Fruit fly (Drosophila melanogaster) whole organism, prepupa: ENCODE data around the gene Nepl5.
A peak's percentile ranks its signal among the peaks of the same experiment; 100 is the strongest.

Experiments
- Blimp-1 ChIP-seq: fragments of 200-800 bp; sonication (Bioruptor generic); optimal IDR thresholded peaks from 3 replicates; lab custom pipeline; 2017; ENCODE audit warnings: missing biosample characterization, missing genetic modification characterization, mild to moderate bottlenecking, moderate library complexity, missing genetic modification reagents
- CG10631 ChIP-seq: fragments of 200-800 bp; sonication (Bioruptor generic); optimal IDR thresholded peaks from 2 replicates; lab custom pipeline; 2016; ENCODE audit warnings: missing biosample characterization, missing genetic modification characterization
- CG10669 ChIP-seq: fragments of 200-800 bp; sonication (Bioruptor generic); optimal IDR thresholded peaks from 3 replicates; lab custom pipeline; 2018; ENCODE audit warnings: missing biosample characterization, mild to moderate bottlenecking, missing genetic modification characterization, moderate library complexity
- CG11762 ChIP-seq: fragments of 200-800 bp; sonication (Bioruptor generic); optimal IDR thresholded peaks from 3 replicates; lab custom pipeline; 2016; ENCODE audit warnings: missing biosample characterization, missing genetic modification characterization; ENCODE audit not compliant: insufficient read depth
- CG11902 ChIP-seq: fragments of 200-800 bp; sonication (Bioruptor generic); optimal IDR thresholded peaks from 3 replicates; lab custom pipeline; 2016; ENCODE audit warnings: missing biosample characterization, missing genetic modification characterization
- CG3032 ChIP-seq: fragments of 200-800 bp; optimal IDR thresholded peaks from 2 replicates; lab custom pipeline; 2019; ENCODE audit warnings: missing biosample characterization, mild to moderate bottlenecking, missing genetic modification characterization, moderate library complexity
- CG31627 ChIP-seq: fragments of 200-800 bp; sonication (Bioruptor generic); optimal IDR thresholded peaks from 3 replicates; lab custom pipeline; 2016; ENCODE audit warnings: missing biosample characterization, missing genetic modification characterization
- CG32006 ChIP-seq: fragments of 200-800 bp; sonication (Bioruptor generic); optimal IDR thresholded peaks from 3 replicates; lab custom pipeline; 2017; ENCODE audit warnings: missing biosample characterization, mild to moderate bottlenecking, missing genetic modification characterization
- CG3919 ChIP-seq: fragments of 200-800 bp; sonication (Bioruptor generic); optimal IDR thresholded peaks from 3 replicates; lab custom pipeline; 2016; ENCODE audit warnings: missing biosample characterization, missing genetic modification characterization
- CG6163 ChIP-seq: fragments of 200-800 bp; sonication (Bioruptor generic); IDR thresholded peaks from 3 replicates; pipeline ENCODE4 v1.3.6; 2022; ENCODE audit warnings: missing biosample characterization, missing genetic modification characterization
- CG6792 ChIP-seq: fragments of 200-800 bp; sonication (Bioruptor generic); optimal IDR thresholded peaks from 3 replicates; lab custom pipeline; 2016; ENCODE audit warnings: missing biosample characterization, missing genetic modification characterization
- CG6808 ChIP-seq: fragments of 200-800 bp; sonication (Bioruptor generic); optimal IDR thresholded peaks from 3 replicates; lab custom pipeline; 2017; ENCODE audit warnings: missing biosample characterization, missing genetic modification characterization, mild to moderate bottlenecking, moderate library complexity, missing genetic modification reagents
- CG8632 ChIP-seq: fragments of 200-800 bp; sonication (Bioruptor generic); optimal IDR thresholded peaks from 3 replicates; lab custom pipeline; 2016; ENCODE audit warnings: missing biosample characterization, missing genetic modification characterization
- CG9139 ChIP-seq: fragments of 200-800 bp; sonication (Bioruptor generic); optimal IDR thresholded peaks from 3 replicates; lab custom pipeline; 2017; ENCODE audit warnings: missing biosample characterization, mild to moderate bottlenecking, missing genetic modification characterization
- Eip75B ChIP-seq: fragments of 200-800 bp; sonication (Bioruptor generic); optimal IDR thresholded peaks from 3 replicates; lab custom pipeline; 2016; ENCODE audit warnings: missing biosample characterization, missing genetic modification characterization
- Eip78C ChIP-seq: fragments of 200-800 bp; sonication (Bioruptor generic); peaks from one replicate; lab custom pipeline; 2016; ENCODE audit warnings: missing biosample characterization, missing genetic modification characterization
- Eip93F ChIP-seq: fragments of 200-800 bp; sonication (Bioruptor generic); optimal IDR thresholded peaks from 2 replicates; lab custom pipeline; 2016; ENCODE audit warnings: missing biosample characterization, mild to moderate bottlenecking, missing genetic modification characterization
- Ets21C ChIP-seq: fragments of 200-800 bp; sonication (Bioruptor generic); optimal IDR thresholded peaks from 3 replicates; lab custom pipeline; 2016; ENCODE audit warnings: missing biosample characterization, missing genetic modification characterization
- Gug ChIP-seq: fragments of 200-800 bp; sonication (Bioruptor generic); IDR thresholded peaks from 2 replicates; pipeline ENCODE4 v1.3.6; 2022; ENCODE audit warnings: missing biosample characterization, missing genetic modification characterization
- Hr38 ChIP-seq: sonication (Bioruptor generic); optimal IDR thresholded peaks from 2 replicates; lab custom pipeline; 2016; ENCODE audit warnings: missing biosample characterization, missing genetic modification characterization
- Hr39 ChIP-seq: fragments of 200-800 bp; sonication (Bioruptor generic); optimal IDR thresholded peaks from 2 replicates; lab custom pipeline; 2016; ENCODE audit warnings: missing biosample characterization, missing genetic modification characterization
- Hr4 ChIP-seq: fragments of 200-800 bp; sonication (Bioruptor generic); optimal IDR thresholded peaks from 3 replicates; lab custom pipeline; 2016; ENCODE audit warnings: missing biosample characterization, missing genetic modification characterization
- Lpt ChIP-seq: fragments of 200-800 bp; sonication (Bioruptor generic); optimal IDR thresholded peaks from 3 replicates; lab custom pipeline; 2016; ENCODE audit warnings: missing biosample characterization, missing genetic modification characterization
- Met ChIP-seq: fragments of 200-800 bp; sonication (Bioruptor generic); optimal IDR thresholded peaks from 3 replicates; lab custom pipeline; 2016; ENCODE audit warnings: missing biosample characterization, missing genetic modification characterization
- OdsH ChIP-seq: fragments of 200-800 bp; sonication (Bioruptor generic); optimal IDR thresholded peaks from 3 replicates; lab custom pipeline; 2016; ENCODE audit warnings: missing biosample characterization, missing genetic modification characterization
- Sox15 ChIP-seq: fragments of 200-800 bp; sonication (Bioruptor generic); optimal IDR thresholded peaks from 3 replicates; lab custom pipeline; 2016; ENCODE audit warnings: missing biosample characterization, missing genetic modification characterization
- acj6 ChIP-seq: fragments of 200-800 bp; sonication (Bioruptor generic); optimal IDR thresholded peaks from 3 replicates; lab custom pipeline; 2016; ENCODE audit warnings: missing biosample characterization, missing genetic modification characterization
- dac ChIP-seq: fragments of 200-800 bp; sonication (Bioruptor generic); optimal IDR thresholded peaks from 2 replicates; lab custom pipeline; 2017; ENCODE audit warnings: missing biosample characterization, mild to moderate bottlenecking, missing genetic modification characterization
- dsx ChIP-seq: fragments of 200-800 bp; optimal IDR thresholded peaks from 3 replicates; lab custom pipeline; 2019; ENCODE audit warnings: missing biosample characterization, mild to moderate bottlenecking, missing genetic modification characterization, moderate library complexity; ENCODE audit not compliant: poor library complexity, severe bottlenecking
- eg ChIP-seq: fragments of 200-800 bp; sonication (Bioruptor generic); IDR thresholded peaks from 3 replicates; pipeline ENCODE4 v1.3.6; 2022; ENCODE audit warnings: missing biosample characterization, missing genetic modification characterization
- esn ChIP-seq: fragments of 200-800 bp; sonication (Bioruptor generic); optimal IDR thresholded peaks from 2 replicates; lab custom pipeline; 2016; ENCODE audit warnings: missing biosample characterization, mild to moderate bottlenecking, missing genetic modification characterization, moderate library complexity
- fd59A ChIP-seq: fragments of 200-800 bp; sonication (Bioruptor generic); optimal IDR thresholded peaks from 2 replicates; lab custom pipeline; 2017; ENCODE audit warnings: missing biosample characterization, mild to moderate bottlenecking, missing genetic modification characterization, missing genetic modification reagents
- fd85E ChIP-seq: fragments of 200-800 bp; sonication (Bioruptor generic); optimal IDR thresholded peaks from 3 replicates; lab custom pipeline; 2016; ENCODE audit warnings: missing biosample characterization, missing genetic modification characterization
- fkh ChIP-seq: fragments of 200-800 bp; sonication (Bioruptor generic); optimal IDR thresholded peaks from 3 replicates; lab custom pipeline; 2017; ENCODE audit warnings: missing biosample characterization, mild to moderate bottlenecking, missing genetic modification characterization, moderate library complexity
- net ChIP-seq: fragments of 200-800 bp; sonication (Bioruptor generic); optimal IDR thresholded peaks from 3 replicates; lab custom pipeline; 2016; ENCODE audit warnings: missing biosample characterization, missing genetic modification characterization
- salr ChIP-seq, 2 experiments: fragments of 200-800 bp; sonication (Bioruptor generic); optimal IDR thresholded peaks; 3 replicates each; lab custom pipeline; 2016 to 2018; ENCODE audit warnings: missing biosample characterization in 2 of 2, missing genetic modification characterization in 2 of 2, mild to moderate bottlenecking in 1 of 2
- spab ChIP-seq: fragments of 200-800 bp; sonication (Bioruptor generic); optimal IDR thresholded peaks from 2 replicates; lab custom pipeline; 2017; ENCODE audit warnings: missing biosample characterization, mild to moderate bottlenecking, missing genetic modification characterization, missing genetic modification reagents
- svp ChIP-seq: fragments of 200-800 bp; sonication (Bioruptor generic); peaks from one replicate; lab custom pipeline; 2016; ENCODE audit warnings: missing biosample characterization, missing genetic modification characterization

Nepl5 gene

dm6 chr2L:6379197-6379596 lies 1.9 kb upstream of the Nepl5 start:
- TF ChIP-seq CG32006 (GFP tag; lab: Kevin White, UChicago) (no peak), svp (GFP tag; lab: Kevin White, UChicago) (peak; percentile 70), Hr39 (GFP tag; lab: Kevin White, UChicago) (peak; percentile 0), CG9139 (GFP tag; lab: Kevin White, UChicago) (no peak), CG6792 (GFP tag; lab: Kevin White, UChicago) (no peak), CG10669 (GFP tag; lab: Kevin White, UChicago) (no peak), CG31627 (peak; percentile 3), CG6163 (GFP tag; lab: Robert Waterston, UW) (0 out of 3 replicates have a peak, but pooled peaks have one; percentile 22), CG11762 (GFP tag; lab: Kevin White, UChicago) (no peak), CG11902 (no peak), net (GFP tag; lab: Kevin White, UChicago) (no peak), OdsH (GFP tag; lab: Kevin White, UChicago) (no peak), CG10631 (GFP tag; lab: Kevin White, UChicago) (no peak), CG8632 (no peak), dsx (GFP tag; lab: Kevin White, UChicago) (no peak), acj6 (GFP tag; lab: Kevin White, UChicago) (no peak), Eip93F (GFP tag; lab: Kevin White, UChicago) (no peak), Ets21C (no peak), eg (GFP tag; lab: Robert Waterston, UW) (0 out of 3 replicates have a peak, but pooled peaks have one; percentile 30), fd59A (GFP tag; lab: Kevin White, UChicago) (no peak), Eip75B (no peak), Hr4 (no peak), salr (GFP tag; optimal IDR thresholded peaks at IDR 0.05; lab: Kevin White, UChicago) (no peak), CG3032 (tag; lab: Kevin White, UChicago) (no peak), esn (no peak), Eip78C (GFP tag; lab: Kevin White, UChicago) (peak; percentile 42), dac (GFP tag; lab: Kevin White, UChicago) (no peak), fkh (GFP tag; lab: Kevin White, UChicago) (no peak)

- TF ChIP-seq Eip78C (GFP tag; lab: Kevin White, UChicago) (peak; percentile 15), svp (GFP tag; lab: Kevin White, UChicago) (peak; percentile 99), Eip75B (no peak), CG6808 (GFP tag; lab: Kevin White, UChicago) (no peak)
Measured at dm6 chr2L:6385409-6385808, 4.3 kb downstream of the Nepl5 start, which contains the start of gene Nepl6. Gene Nepl6, minus strand, starts transcription at chr2L:6385512.

- TF ChIP-seq svp (GFP tag; lab: Kevin White, UChicago) (peak; percentile 94), Met (GFP tag; lab: Kevin White, UChicago) (no peak)
- TF ChIP-seq, all 60 proteins: peak for 1
Measured at dm6 chr2L:6387068-6387467, 6.0 kb downstream of the Nepl5 start.

dm6 chr2L:6391469-6391868 lies 10.4 kb downstream of the Nepl5 start:
- TF ChIP-seq CG6792 (GFP tag; lab: Kevin White, UChicago) (no peak), dac (GFP tag; lab: Kevin White, UChicago) (no peak), CG8632 (no peak), Lpt (GFP tag; lab: Kevin White, UChicago) (no peak), Hr38 (GFP tag; lab: Kevin White, UChicago) (no peak), salr (GFP tag; optimal IDR thresholded peaks at IDR 0.05; lab: Kevin White, UChicago) (no peak), spab (GFP tag; lab: Kevin White, UChicago) (no peak), Ets21C (no peak), Sox15 (no peak), eg (GFP tag; lab: Robert Waterston, UW) (no peak), fd85E (GFP tag; lab: Kevin White, UChicago) (no peak), Eip93F (GFP tag; lab: Kevin White, UChicago) (no peak), CG6808 (GFP tag; lab: Kevin White, UChicago) (no peak), esn (no peak), Blimp-1 (GFP tag; lab: Kevin White, UChicago) (no peak), CG3919 (GFP tag; lab: Kevin White, UChicago) (no peak), acj6 (GFP tag; lab: Kevin White, UChicago) (no peak), Gug (no peak)
